Worm (Caenorhabditis elegans) whole organism, L4/young adult: ENCODE data around the gene C03C10.5.

Experiments
- W03F9.2 ChIP-seq: fragments of 150-350 bp; optimal IDR thresholded peaks from 2 replicates; lab custom pipeline; 2014; ENCODE audit warnings: missing biosample characterization, missing genetic modification characterization
- dao-5 ChIP-seq: sonication (generic microtip); optimal IDR thresholded peaks from 2 replicates; lab custom pipeline; 2016; ENCODE audit warnings: missing genotype, missing genetic modification characterization, moderate library complexity, missing compliant biosample characterization
- him-1 ChIP-seq: sonication (generic microtip); optimal IDR thresholded peaks from 2 replicates; lab custom pipeline; 2016; ENCODE audit warnings: missing genotype, missing genetic modification reagents, missing genetic modification characterization, missing compliant biosample characterization

DNA sequence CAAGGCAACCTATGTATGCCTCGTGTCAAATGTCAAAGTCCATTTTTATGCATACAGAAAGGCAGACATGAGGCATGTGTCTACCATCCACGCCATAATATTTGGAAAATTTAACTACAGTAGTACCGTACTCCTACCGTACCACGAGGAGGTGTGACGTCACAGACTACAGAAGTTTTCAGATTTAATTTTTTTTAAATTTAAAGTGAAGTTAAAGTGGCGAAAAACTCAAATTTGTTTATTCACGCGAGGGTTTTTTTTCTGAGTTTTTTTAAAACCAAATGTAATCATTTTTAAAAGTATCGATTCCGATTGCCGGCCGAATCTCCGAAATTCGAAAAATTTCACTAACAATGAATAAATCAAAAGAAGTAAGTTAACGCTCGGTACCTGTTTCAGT, 1.1 kb downstream of the C03C10.5 start, which contains the start of gene C03C10.2:
- no peak for TF ChIP-seq him-1 (tag; lab: Kevin White, UChicago)
- no peak for TF ChIP-seq dao-5
- no peak for TF ChIP-seq W03F9.2 (tag; lab: Kevin White, UChicago)
